Fruit fly (Drosophila melanogaster) whole organism: ENCODE results near the gene CG7536.

Experiments
- CG8478 ChIP-seq: fragments of >200 bp; optimal IDR thresholded peaks from 2 replicates; lab custom pipeline; 2018; ENCODE audit warnings: inconsistent platforms
- Dll ChIP-seq: fragments of >200 bp; optimal IDR thresholded peaks from 2 replicates; lab custom pipeline; 2017
- pan ChIP-seq: fragments of >200 bp; optimal IDR thresholded peaks from 2 replicates; lab custom pipeline; 2017
- psq ChIP-seq: fragments of >200 bp; optimal IDR thresholded peaks from 2 replicates; lab custom pipeline; 2017
- usp ChIP-seq: fragments of >200 bp; optimal IDR thresholded peaks from 2 replicates; lab custom pipeline; 2017; ENCODE audit warnings: missing biosample characterization, missing genetic modification characterization, mixed read lengths

dm6 chrX:18108676-18109075 lies 20.3 kb upstream of the CG7536 start:
- TF ChIP-seq CG8478 (lab: Kevin White, UChicago): no peak
- TF ChIP-seq psq (lab: Kevin White, UChicago): no peak
- no peak for TF ChIP-seq usp (GFP tag; lab: Kevin White, UChicago)
- no peak for TF ChIP-seq Dll (lab: Kevin White, UChicago)
- TF ChIP-seq pan (lab: Kevin White, UChicago): no peak
